Worm (Caenorhabditis elegans) whole organism, midembryonic: ENCODE results near the gene B0563.9.

Experiments
- T22C8.4 ChIP-seq: fragments of 200-800 bp; sonication (Bioruptor generic); IDR thresholded peaks from 2 replicates; pipeline ENCODE4 v1.3.6; 2022; ENCODE audit warnings: missing genetic modification characterization, missing compliant biosample characterization
- cog-1 ChIP-seq: sonication (generic microtip); optimal IDR thresholded peaks from 2 replicates; lab custom pipeline; 2016; ENCODE audit warnings: missing genetic modification characterization, missing compliant biosample characterization
- flt-1 ChIP-seq: fragments of 200-800 bp; sonication (Bioruptor generic); IDR thresholded peaks from 2 replicates; pipeline ENCODE4 v1.3.6; 2022; ENCODE audit warnings: missing genetic modification characterization, missing compliant biosample characterization
- klf-2 ChIP-seq: fragments of 200-800 bp; sonication (Bioruptor generic); conservative IDR thresholded peaks from 2 replicates; pipeline ENCODE4 v1.3.6; 2022; ENCODE audit warnings: missing genetic modification reagents, missing genetic modification characterization, missing compliant biosample characterization
- tab-1 ChIP-seq: fragments of 200-800 bp; sonication (Bioruptor generic); IDR thresholded peaks from 2 replicates; pipeline ENCODE4 v1.3.6; 2022; ENCODE audit warnings: missing genetic modification characterization, missing compliant biosample characterization
- ztf-23 ChIP-seq: fragments of 200-800 bp; sonication (Bioruptor generic); IDR thresholded peaks from 2 replicates; pipeline ENCODE4 v1.3.6; 2022; ENCODE audit warnings: missing genetic modification reagents, missing genetic modification characterization, missing compliant biosample characterization
- ztf-29 ChIP-seq: fragments of 200-800 bp; sonication (Bioruptor generic); IDR thresholded peaks from 2 replicates; pipeline ENCODE4 v1.3.6; 2022; ENCODE audit warnings: missing genetic modification reagents, missing genetic modification characterization, missing compliant biosample characterization

DNA sequence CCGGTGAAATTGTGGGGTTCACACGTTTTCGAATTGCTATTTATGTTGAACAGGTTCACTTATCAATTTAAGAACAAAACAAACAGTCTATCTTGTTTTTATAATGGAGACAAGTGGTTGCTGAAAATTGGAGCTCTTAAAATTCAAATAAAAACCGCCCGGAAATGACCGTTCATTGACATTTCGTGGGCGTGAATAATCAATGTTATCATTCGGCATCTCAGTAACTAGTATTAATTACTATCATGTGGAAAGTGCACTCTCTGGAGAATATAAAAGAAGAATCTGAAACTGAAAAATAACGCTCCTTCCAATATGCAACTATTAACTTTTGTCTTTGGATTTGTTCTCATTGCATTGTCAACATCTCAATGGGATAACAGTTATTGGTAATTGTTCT is at the start of gene B0563.9:
- TF ChIP-seq ztf-23 (GFP tag; lab: Robert Waterston, UW), result no peak
- no peak for TF ChIP-seq flt-1 (GFP tag; lab: Robert Waterston, UW)
- no peak for TF ChIP-seq klf-2
- TF ChIP-seq tab-1 (GFP tag; lab: Robert Waterston, UW), result no peak
- no peak for TF ChIP-seq T22C8.4 (GFP tag; lab: Robert Waterston, UW)
- no peak for TF ChIP-seq cog-1 (tag; lab: Kevin White, UChicago)
- TF ChIP-seq ztf-29 (GFP tag; lab: Robert Waterston, UW), result no peak
